Worm (Caenorhabditis elegans) whole organism, young adult: ENCODE measurements around the gene R06B10.7.
A peak's percentile ranks its signal among the peaks of the same experiment; 100 is the strongest.

ENCODE experiments used
- B0035.1 ChIP-seq: sonication (generic microtip); optimal IDR thresholded peaks from 2 replicates; lab custom pipeline; 2016; ENCODE audit warnings: missing genetic modification characterization, mild to moderate bottlenecking, missing compliant biosample characterization, missing genotype, missing genetic modification reagents
- C06A6.2 ChIP-seq: fragments of 200-800 bp; sonication (Bioruptor generic); conservative IDR thresholded peaks from 2 replicates; pipeline ENCODE4 v1.3.6; 2022; ENCODE audit warnings: missing genetic modification characterization, missing compliant biosample characterization
- F22D6.2 ChIP-seq: sonication (generic microtip); optimal IDR thresholded peaks from 2 replicates; lab custom pipeline; 2016; ENCODE audit warnings: mild to moderate bottlenecking, missing genetic modification characterization, missing compliant biosample characterization
- F23B12.7 ChIP-seq: sonication (generic microtip); optimal IDR thresholded peaks from 2 replicates; lab custom pipeline; 2017; ENCODE audit warnings: missing genetic modification characterization, mild to moderate bottlenecking, missing compliant biosample characterization, antibody characterized with exemption, moderate library complexity; ENCODE audit not compliant: insufficient read depth
- F52B5.7 ChIP-seq: sonication (generic microtip); optimal IDR thresholded peaks from 2 replicates; lab custom pipeline; 2016; ENCODE audit warnings: mild to moderate bottlenecking, missing genetic modification characterization, missing compliant biosample characterization
- F55B11.4 ChIP-seq: sonication (generic microtip); optimal IDR thresholded peaks from 2 replicates; lab custom pipeline; 2016; ENCODE audit warnings: missing compliant biosample characterization, missing genetic modification characterization, borderline replicate concordance; ENCODE audit not compliant: insufficient read depth
- K11D2.4 ChIP-seq: fragments of 200-800 bp; sonication (Bioruptor generic); IDR thresholded peaks from 2 replicates; pipeline ENCODE4 v1.3.6; 2022; ENCODE audit warnings: missing genetic modification reagents, missing genetic modification characterization, missing compliant biosample characterization
- K12H6.12 ChIP-seq: fragments of 200-800 bp; sonication (Bioruptor generic); optimal IDR thresholded peaks from 2 replicates; lab custom pipeline; 2018; ENCODE audit warnings: mild to moderate bottlenecking, missing genetic modification characterization, missing compliant biosample characterization
- Y53G8AR.9 ChIP-seq: fragments of 200-800 bp; sonication (Bioruptor generic); conservative IDR thresholded peaks from 2 replicates; pipeline ENCODE4 v1.3.6; 2022; ENCODE audit warnings: missing genetic modification reagents, missing genetic modification characterization, missing compliant biosample characterization
- Y67H2A.10 ChIP-seq: fragments of 200-800 bp; sonication (Bioruptor generic); conservative IDR thresholded peaks from 2 replicates; pipeline ENCODE4 v1.3.6; 2022; ENCODE audit warnings: missing genetic modification reagents, missing genetic modification characterization, missing compliant biosample characterization
- aptf-3 ChIP-seq: fragments of 200-800 bp; sonication (Bioruptor generic); IDR thresholded peaks from 2 replicates; pipeline ENCODE4 v1.3.6; 2022; ENCODE audit warnings: missing genetic modification characterization, missing compliant biosample characterization
- atf-7 ChIP-seq: sonication (generic microtip); optimal IDR thresholded peaks from 2 replicates; lab custom pipeline; 2017; ENCODE audit warnings: mild to moderate bottlenecking, missing genetic modification characterization, missing compliant biosample characterization
- cebp-1 ChIP-seq, 2 experiments: fragments of 200-800 bp in 1 of 2; sonication (Bioruptor generic) in 1 of 2; sonication (generic microtip) in 1 of 2; IDR thresholded peaks in 1 of 2; optimal IDR thresholded peaks in 1 of 2; 2 replicates each; pipeline versions ENCODE4 v1.3.6 to Lab custom; 2017 to 2022; ENCODE audit warnings: missing compliant biosample characterization in 2 of 2, missing genetic modification characterization in 2 of 2, mild to moderate bottlenecking in 1 of 2, missing genetic modification reagents in 1 of 2, moderate library complexity in 1 of 2
- cebp-2 ChIP-seq: fragments of 200-800 bp; sonication (Bioruptor generic); IDR thresholded peaks from 2 replicates; pipeline ENCODE4 v1.3.6; 2022; ENCODE audit warnings: missing genetic modification characterization, missing compliant biosample characterization
- ceh-27 ChIP-seq: fragments of 200-800 bp; sonication (Bioruptor generic); optimal IDR thresholded peaks from 2 replicates; lab custom pipeline; 2018; ENCODE audit warnings: mild to moderate bottlenecking, missing genetic modification characterization, moderate library complexity, missing compliant biosample characterization
- ceh-79 ChIP-seq: sonication (generic microtip); optimal IDR thresholded peaks from 2 replicates; lab custom pipeline; 2017; ENCODE audit warnings: mild to moderate bottlenecking, missing genetic modification characterization, missing compliant biosample characterization
- dox-1 ChIP-seq: fragments of 200-800 bp; sonication (Bioruptor generic); IDR thresholded peaks from 2 replicates; pipeline ENCODE4 v1.3.6; 2022; ENCODE audit warnings: missing genetic modification reagents, missing genetic modification characterization, missing compliant biosample characterization
- egrh-3 ChIP-seq: fragments of 200-800 bp; sonication (Bioruptor generic); IDR thresholded peaks from 2 replicates; pipeline ENCODE4 v1.3.6; 2022; ENCODE audit warnings: missing genetic modification reagents, missing genetic modification characterization, missing compliant biosample characterization
- gei-17 ChIP-seq: fragments of 200-800 bp; sonication (Bioruptor generic); optimal IDR thresholded peaks from 2 replicates; lab custom pipeline; 2018; ENCODE audit warnings: mild to moderate bottlenecking, missing genetic modification characterization, missing compliant biosample characterization
- hrde-1 ChIP-seq: sonication (generic microtip); optimal IDR thresholded peaks from 2 replicates; lab custom pipeline; 2016; ENCODE audit warnings: missing genetic modification characterization, mild to moderate bottlenecking, missing compliant biosample characterization, moderate library complexity, missing genotype, missing genetic modification reagents, borderline replicate concordance
- hsf-1 ChIP-seq: fragments of 200-800 bp; sonication (Bioruptor generic); IDR thresholded peaks from 2 replicates; pipeline ENCODE4 v1.3.6; 2022; ENCODE audit warnings: missing genetic modification reagents, missing genetic modification characterization, missing compliant biosample characterization
- lag-1 ChIP-seq: fragments of 200-800 bp; sonication (Bioruptor generic); IDR thresholded peaks from 2 replicates; pipeline ENCODE4 v1.3.6; 2022; ENCODE audit warnings: missing genetic modification reagents, missing genetic modification characterization, missing compliant biosample characterization
- lin-35 ChIP-seq, 3 experiments: fragments of 150-350 bp in 2 of 3; sonication (generic microtip) in 1 of 3; optimal IDR thresholded peaks; 2 replicates each; lab custom pipeline; 2014 to 2018; ENCODE audit warnings: missing biosample characterization in 3 of 3, missing genetic modification characterization in 3 of 3, missing genetic modification reagents in 3 of 3
- lin-40 ChIP-seq: sonication (generic microtip); optimal IDR thresholded peaks from 2 replicates; lab custom pipeline; 2016; ENCODE audit warnings: missing genetic modification characterization, mild to moderate bottlenecking, missing compliant biosample characterization, missing genotype, missing genetic modification reagents
- madf-10 ChIP-seq: sonication (generic microtip); optimal IDR thresholded peaks from 2 replicates; lab custom pipeline; 2016; ENCODE audit warnings: mild to moderate bottlenecking, missing genetic modification characterization, missing compliant biosample characterization
- madf-3 ChIP-seq: fragments of 200-800 bp; sonication (Bioruptor generic); IDR thresholded peaks from 2 replicates; pipeline ENCODE4 v1.3.6; 2022; ENCODE audit warnings: missing genetic modification reagents, missing genetic modification characterization, missing compliant biosample characterization
- mcd-1 ChIP-seq: fragments of 200-800 bp; sonication (Bioruptor generic); IDR thresholded peaks from 2 replicates; pipeline ENCODE4 v1.3.6; 2022; ENCODE audit warnings: missing genetic modification reagents, missing genetic modification characterization, missing compliant biosample characterization
- mxl-1 ChIP-seq: sonication (generic microtip); optimal IDR thresholded peaks from 2 replicates; lab custom pipeline; 2016; ENCODE audit warnings: missing genetic modification characterization, missing compliant biosample characterization
- nfya-1 ChIP-seq: sonication (generic microtip); optimal IDR thresholded peaks from 2 replicates; lab custom pipeline; 2017; ENCODE audit warnings: antibody characterized with exemption, missing compliant biosample characterization, missing genetic modification characterization, borderline replicate concordance; ENCODE audit not compliant: insufficient read depth
- nfya-2 ChIP-seq: fragments of 200-800 bp; sonication (Bioruptor generic); IDR thresholded peaks from 2 replicates; pipeline ENCODE4 v1.3.6; 2022; ENCODE audit warnings: missing genetic modification reagents, missing genetic modification characterization, missing compliant biosample characterization
- nfyb-1 ChIP-seq: fragments of 200-800 bp; sonication (Bioruptor generic); IDR thresholded peaks from 2 replicates; pipeline ENCODE4 v1.3.6; 2022; ENCODE audit warnings: missing genetic modification reagents, missing genetic modification characterization, missing compliant biosample characterization
- nhr-80 ChIP-seq: sonication (generic microtip); optimal IDR thresholded peaks from 2 replicates; lab custom pipeline; 2016; ENCODE audit warnings: missing genetic modification characterization, missing compliant biosample characterization
- rcor-1 ChIP-seq: fragments of 200-800 bp; sonication (Bioruptor generic); IDR thresholded peaks from 2 replicates; pipeline ENCODE4 v1.3.6; 2022; ENCODE audit warnings: missing genetic modification reagents, missing genetic modification characterization, missing compliant biosample characterization
- sdz-38 ChIP-seq: sonication (generic microtip); optimal IDR thresholded peaks from 2 replicates; lab custom pipeline; 2016; ENCODE audit warnings: missing genotype, missing genetic modification characterization, missing compliant biosample characterization
- snpc-1.3 ChIP-seq: sonication (generic microtip); optimal IDR thresholded peaks from 2 replicates; lab custom pipeline; 2017; ENCODE audit warnings: missing genetic modification characterization, mild to moderate bottlenecking, missing compliant biosample characterization, antibody characterized with exemption, moderate library complexity, missing genotype, missing genetic modification reagents; ENCODE audit not compliant: insufficient read depth
- snpc-3.4 ChIP-seq: sonication (generic microtip); optimal IDR thresholded peaks from 2 replicates; lab custom pipeline; 2017; ENCODE audit warnings: missing genetic modification characterization, mild to moderate bottlenecking, missing compliant biosample characterization, antibody characterized with exemption, moderate library complexity, missing genotype, missing genetic modification reagents
- snpc-4 ChIP-seq, 5 experiments: fragments of 150-350 bp in 1 of 5; sonication (generic microtip) in 4 of 5; optimal IDR thresholded peaks; 2 replicates each; lab custom pipeline; 2014 to 2018; ENCODE audit warnings: missing genetic modification characterization in 5 of 5, missing biosample characterization in 3 of 5, antibody characterized with exemption in 2 of 5, mild to moderate bottlenecking in 2 of 5, missing compliant biosample characterization in 2 of 5, missing genotype in 2 of 5, moderate library complexity in 2 of 5, missing genetic modification reagents in 1 of 5
- unc-62 ChIP-seq: fragments of 150-350 bp; optimal IDR thresholded peaks from 2 replicates; lab custom pipeline; 2014; ENCODE audit warnings: missing biosample characterization, missing genetic modification reagents, missing genetic modification characterization
- xnd-1 ChIP-seq: sonication (generic microtip); optimal IDR thresholded peaks from 2 replicates; lab custom pipeline; 2016; ENCODE audit warnings: missing genotype, missing genetic modification reagents, missing genetic modification characterization, missing compliant biosample characterization
- zfh-2 ChIP-seq: fragments of 200-800 bp; sonication (Bioruptor generic); conservative IDR thresholded peaks from 2 replicates; pipeline ENCODE4 v1.3.6; 2022; ENCODE audit warnings: missing genetic modification reagents, missing genetic modification characterization, missing compliant biosample characterization
- zim-3 ChIP-seq: sonication (generic microtip); optimal IDR thresholded peaks from 2 replicates; lab custom pipeline; 2017; ENCODE audit warnings: mild to moderate bottlenecking, missing genetic modification characterization, moderate library complexity, missing compliant biosample characterization
- ztf-18 ChIP-seq: sonication (generic microtip); optimal IDR thresholded peaks from 2 replicates; lab custom pipeline; 2016; ENCODE audit warnings: missing genotype, mild to moderate bottlenecking, missing genetic modification characterization, missing compliant biosample characterization
- ztf-6 ChIP-seq: fragments of 200-800 bp; sonication (Bioruptor generic); IDR thresholded peaks from 2 replicates; pipeline ENCODE4 v1.3.6; 2022; ENCODE audit warnings: missing genetic modification reagents, missing genetic modification characterization, missing compliant biosample characterization

Gene R06B10.7

ce11 chrIII:1001297-1001696 lies at the start of gene R06B10.7:
R06B10.7 (minus strand) TSS chrIII:1001397.
- TF ChIP-seq nhr-80 (tag; lab: Kevin White, UChicago), result no peak
- TF ChIP-seq nfyb-1, result no peak
- TF ChIP-seq madf-3, result no peak
- TF ChIP-seq hrde-1 (tag; lab: Kevin White, UChicago), result no peak
- TF ChIP-seq C06A6.2 (GFP tag; lab: Robert Waterston, UW), result no peak
- no peak for TF ChIP-seq sdz-38 (tag; lab: Kevin White, UChicago)
- TF ChIP-seq Y67H2A.10 (GFP tag; lab: Robert Waterston, UW), result no peak
- TF ChIP-seq cebp-2 (GFP tag; lab: Robert Waterston, UW), result no peak
- no peak for TF ChIP-seq atf-7
- no peak for TF ChIP-seq snpc-1.3 (tag; lab: Kevin White, UChicago)
- TF ChIP-seq nfya-1 (tag; lab: Kevin White, UChicago), result no peak
- TF ChIP-seq snpc-4 (GFP tag; optimal IDR thresholded peaks at IDR 0.05; lab: Kevin White, UChicago), result no peak
- no peak for TF ChIP-seq snpc-4 (tag; optimal IDR thresholded peaks at IDR 0.05; lab: Kevin White, UChicago)
- TF ChIP-seq snpc-3.4, result no peak
- TF ChIP-seq Y53G8AR.9, result no peak
- no peak for TF ChIP-seq unc-62 (GFP tag; lab: Kevin White, UChicago)
- no peak for TF ChIP-seq F55B11.4
- no peak for TF ChIP-seq lin-40 (tag; lab: Kevin White, UChicago)
- no peak for TF ChIP-seq F52B5.7
- TF ChIP-seq ceh-27, result no peak

- no peak for TF ChIP-seq madf-10 (tag; lab: Kevin White, UChicago)
- TF ChIP-seq egrh-3, result peak; percentile 45; the same call in 1 of the 2 replicates
- TF ChIP-seq zfh-2 (GFP tag; lab: Robert Waterston, UW), result peak; percentile 76
- TF ChIP-seq, all 124 proteins: peak for 2
Observed at ce11 chrIII:1043790-1044189, 42.6 kb upstream of the R06B10.7 start.

ce11 chrIII:1040059-1040458 lies 38.9 kb upstream of the R06B10.7 start:
- TF ChIP-seq zfh-2 (GFP tag; lab: Robert Waterston, UW) (peak; percentile 75), xnd-1 (tag; lab: Kevin White, UChicago) (no peak)

ce11 chrIII:1037173-1037572 lies 36.0 kb upstream of the R06B10.7 start, which contains the start of the genes chin-1 and BE0003N10.1:
chin-1 (minus strand) TSS chrIII:1037212.
BE0003N10.1 (plus strand) TSS chrIII:1037492.
- TF ChIP-seq F22D6.2 (tag; lab: Kevin White, UChicago) (no peak), unc-62 (GFP tag; lab: Kevin White, UChicago) (no peak), ztf-6 (GFP tag; lab: Robert Waterston, UW) (no peak), dox-1 (no peak), B0035.1 (tag; lab: Kevin White, UChicago) (no peak), ztf-18 (tag; lab: Kevin White, UChicago) (peak; percentile 92), lag-1 (no peak), mxl-1 (tag; lab: Kevin White, UChicago) (no peak), ceh-79 (tag; lab: Kevin White, UChicago) (no peak), nfya-1 (tag; lab: Kevin White, UChicago) (no peak), mcd-1 (GFP tag; lab: Robert Waterston, UW) (peak; percentile 72), aptf-3 (GFP tag; lab: Robert Waterston, UW) (no peak), K12H6.12 (tag; lab: Kevin White, UChicago) (no peak), nfya-2 (no peak), hsf-1 (GFP tag; lab: Robert Waterston, UW) (no peak), F23B12.7 (tag; lab: Kevin White, UChicago) (peak; percentile 7), atf-7 (no peak), cebp-1 (GFP tag; IDR thresholded peaks at IDR 0.05; lab: Robert Waterston, UW) (no peak), cebp-1 (tag; optimal IDR thresholded peaks at IDR 0.05; lab: Kevin White, UChicago) (peak; percentile 31), K11D2.4 (GFP tag; lab: Robert Waterston, UW) (no peak), lin-35 (GFP tag; optimal IDR thresholded peaks at IDR 0.05; lab: Kevin White, UChicago) (peak in 1 of 3 experiments; percentile 35), gei-17 (no peak), nhr-80 (tag; lab: Kevin White, UChicago) (no peak), rcor-1 (GFP tag; lab: Robert Waterston, UW) (no peak), zim-3 (no peak)
